Worm (Caenorhabditis elegans): Measurements from ENCODE around the gene F35F10.14.

DNA sequence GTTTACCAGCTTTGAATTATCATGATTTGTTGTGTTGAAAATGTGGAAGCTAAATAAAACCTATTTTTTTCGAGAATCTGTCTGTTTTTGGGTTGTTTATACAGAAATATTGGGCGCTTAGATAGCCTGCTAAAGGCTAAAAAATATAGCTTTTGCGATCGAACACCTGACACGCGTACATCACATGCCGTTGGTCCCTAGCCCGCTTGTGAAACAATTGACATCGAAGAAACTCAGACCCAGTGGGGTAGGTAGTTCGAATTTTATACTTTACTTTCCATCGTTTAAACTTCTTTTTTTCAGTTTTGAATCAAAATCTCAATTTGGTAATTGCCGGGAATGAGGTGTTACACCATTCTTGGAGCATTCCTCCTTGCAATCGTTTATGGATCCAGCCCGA, 19.1 kb upstream of the F35F10.14 start, which contains the start of gene C17B7.4:
- TF ChIP-seq arid-1 (GFP tag; conservative IDR thresholded peaks at IDR 0.05) (no peak), madf-5 (GFP tag; IDR thresholded peaks at IDR 0.05) (no peak), snpc-1.2 (GFP tag; IDR thresholded peaks at IDR 0.05) (no peak), lin-15B (tag; optimal IDR thresholded peaks at IDR 0.05) (no peak), fkh-10 (GFP tag; optimal IDR thresholded peaks at IDR 0.05) (no peak), unc-130 (GFP tag; optimal IDR thresholded peaks at IDR 0.05) (no peak), Y5F2A.4 (GFP tag; optimal IDR thresholded peaks at IDR 0.05) (no peak), hlh-30 (tag; optimal IDR thresholded peaks at IDR 0.05; ENCODE audit: insufficient read depth) (no peak), mdl-1 (tag; optimal IDR thresholded peaks at IDR 0.05) (no peak)
